Fruit fly (Drosophila melanogaster): ENCODE measurements around the gene CG44090.

The CG44090 gene

DNA sequence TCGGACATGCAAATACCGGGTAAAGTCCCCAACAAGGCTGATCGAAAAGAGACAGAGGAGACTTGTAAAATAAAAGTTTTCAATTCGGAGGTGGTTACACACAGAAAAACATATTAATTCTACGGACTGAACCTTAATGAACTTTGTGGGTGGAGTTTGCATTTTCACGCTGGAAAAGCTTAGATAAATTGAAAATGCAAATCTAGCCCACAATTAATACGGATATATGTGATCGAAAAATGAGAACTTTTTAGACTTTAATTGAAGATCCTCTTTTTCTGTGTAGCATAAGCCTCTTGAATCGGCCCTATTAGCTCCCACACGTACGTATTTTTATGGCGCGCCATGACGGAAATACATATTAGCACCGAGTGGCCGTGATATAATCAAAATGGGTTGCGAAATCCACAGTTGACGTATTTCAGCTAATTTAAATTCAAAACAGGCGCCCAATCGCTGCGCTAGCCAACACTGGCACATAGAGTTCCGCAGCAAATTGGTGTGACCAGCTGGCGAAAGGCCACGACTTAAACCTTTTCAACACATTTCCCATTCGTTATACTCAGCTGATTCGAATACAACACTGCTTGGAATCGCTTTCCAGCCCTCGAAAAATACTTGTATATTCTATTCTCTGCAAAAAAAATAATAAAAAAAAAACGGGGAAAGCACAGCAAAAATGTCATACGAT lies 48.8 kb downstream of the CG44090 start:
- peak; percentile 52 for TF ChIP-seq sv (GFP tag; optimal IDR thresholded peaks at IDR 0.05)
- TF ChIP-seq Vsx2 (GFP tag; optimal IDR thresholded peaks at IDR 0.05; ENCODE audit: partially characterized antibody) = peak; percentile 97
- TF ChIP-seq GATAd (GFP tag; optimal IDR thresholded peaks at IDR 0.05) = peak; percentile 30
- TF ChIP-seq dl (GFP tag; optimal IDR thresholded peaks at IDR 0.05; ENCODE audit: insufficient read depth in 1 of 2, partially characterized antibody in 2 of 2) = peak in 1 of 2 experiments; percentile 17
- TF ChIP-seq usp (GFP tag; optimal IDR thresholded peaks at IDR 0.05) = no peak
- peak; percentile 25 for TF ChIP-seq OdsH (GFP tag; optimal IDR thresholded peaks at IDR 0.05)
- peak; percentile 43 for TF ChIP-seq CG9705 (GFP tag; optimal IDR thresholded peaks at IDR 0.05)
- peak; percentile 65 for TF ChIP-seq br (GFP tag; optimal IDR thresholded peaks at IDR 0.05)
- peak; percentile 57 for TF ChIP-seq HLH106 (tag; optimal IDR thresholded peaks at IDR 0.05)
- peak; percentile 24 for TF ChIP-seq dmrt93B (GFP tag; optimal IDR thresholded peaks at IDR 0.05)
- peak; percentile 53 for TF ChIP-seq brk (GFP tag; optimal IDR thresholded peaks at IDR 0.05)
- peak; percentile 52 for TF ChIP-seq CG32264 (GFP tag; optimal IDR thresholded peaks at IDR 0.05)
- no peak for TF ChIP-seq N (GFP tag; optimal IDR thresholded peaks at IDR 0.05)
- peak; percentile 37 for TF ChIP-seq sage (GFP tag; optimal IDR thresholded peaks at IDR 0.05)
- no peak for TF ChIP-seq Rel (GFP tag; optimal IDR thresholded peaks at IDR 0.05)
- peak; percentile 99 for TF ChIP-seq Rel (tag; optimal IDR thresholded peaks at IDR 0.05)
- TF ChIP-seq woc (GFP tag; optimal IDR thresholded peaks at IDR 0.05) = peak; percentile 2
- TF ChIP-seq pan (optimal IDR thresholded peaks at IDR 0.05) = no peak
- peak; percentile 64 for TF ChIP-seq fru (GFP tag; optimal IDR thresholded peaks at IDR 0.05)
- TF ChIP-seq Hnf4 (GFP tag; optimal IDR thresholded peaks at IDR 0.05) = peak; percentile 83
- TF ChIP-seq Abd-B (GFP tag; optimal IDR thresholded peaks at IDR 0.05) = no peak
- peak; percentile 69 for TF ChIP-seq tai (GFP tag; optimal IDR thresholded peaks at IDR 0.05)
- TF ChIP-seq psq (GFP tag; optimal IDR thresholded peaks at IDR 0.05) = peak; percentile 30
- TF ChIP-seq Dif (GFP tag; optimal IDR thresholded peaks at IDR 0.05; ENCODE audit: partially characterized antibody) = no peak
- TF ChIP-seq Hr78 (GFP tag; optimal IDR thresholded peaks at IDR 0.05) = no peak
- TF ChIP-seq Jra (GFP tag; optimal IDR thresholded peaks at IDR 0.05) = peak; percentile 72
- TF ChIP-seq lola (GFP tag; optimal IDR thresholded peaks at IDR 0.05) = no peak
- TF ChIP-seq jim (GFP tag; optimal IDR thresholded peaks at IDR 0.05) = peak; percentile 58
- no peak for TF ChIP-seq CrebA (GFP tag; optimal IDR thresholded peaks at IDR 0.05; ENCODE audit: borderline replicate concordance)
- TF ChIP-seq rgr (GFP tag; optimal IDR thresholded peaks at IDR 0.05) = peak; percentile 66
- peak; percentile 94 for TF ChIP-seq Hr83 (GFP tag; optimal IDR thresholded peaks at IDR 0.05; ENCODE audit: poor library complexity, severe bottlenecking)
- TF ChIP-seq Myc (optimal IDR thresholded peaks at IDR 0.05) = peak; percentile 56
- peak in 1 of 2 experiments; percentile 83 for TF ChIP-seq foxo (GFP tag; optimal IDR thresholded peaks at IDR 0.05)
- TF ChIP-seq Dfd (GFP tag; optimal IDR thresholded peaks at IDR 0.05) = no peak
- peak; percentile 69 for TF ChIP-seq h (GFP tag; optimal IDR thresholded peaks at IDR 0.05)
- TF ChIP-seq ey (GFP tag; optimal IDR thresholded peaks at IDR 0.05) = peak; percentile 46
- peak; percentile 59 for TF ChIP-seq Sp1 (GFP tag; optimal IDR thresholded peaks at IDR 0.05)
- TF ChIP-seq Mio (GFP tag; optimal IDR thresholded peaks at IDR 0.05) = no peak
- peak; percentile 60 for TF ChIP-seq dsf (GFP tag; optimal IDR thresholded peaks at IDR 0.05; ENCODE audit: borderline replicate concordance)

Measured in whole organism, wandering third instar larva.